Fruit fly (Drosophila melanogaster) whole organism, embryonic: ENCODE measurements around the gene PIG-B.

Source experiments
- Atf3 ChIP-seq: fragments of 200-800 bp; sonication (Bioruptor generic); optimal IDR thresholded peaks from 3 replicates; lab custom pipeline; 2016; ENCODE audit warnings: missing biosample characterization, missing genetic modification characterization
- CG10366 ChIP-seq: fragments of 200-800 bp; sonication (Bioruptor generic); IDR thresholded peaks from 2 replicates; pipeline ENCODE4 v1.3.6; 2022; ENCODE audit warnings: missing biosample characterization, missing genetic modification characterization
- CG12391 ChIP-seq: fragments of 200-800 bp; sonication (Bioruptor generic); optimal IDR thresholded peaks from 3 replicates; lab custom pipeline; 2018; ENCODE audit warnings: missing biosample characterization, mild to moderate bottlenecking, missing genetic modification characterization, moderate library complexity
- CG12769 ChIP-seq: fragments of 200-800 bp; sonication (Bioruptor generic); optimal IDR thresholded peaks from 2 replicates; lab custom pipeline; 2019; ENCODE audit warnings: missing biosample characterization, mild to moderate bottlenecking, missing genetic modification characterization, moderate library complexity
- CG13123 ChIP-seq: fragments of 200-800 bp; sonication (Bioruptor generic); optimal IDR thresholded peaks from 2 replicates; lab custom pipeline; 2016; ENCODE audit warnings: missing biosample characterization, missing genetic modification characterization
- CG14050 ChIP-seq: fragments of 200-800 bp; sonication (Bioruptor generic); IDR thresholded peaks from 3 replicates; pipeline ENCODE4 v1.3.6; 2022; ENCODE audit warnings: missing biosample characterization, missing genetic modification characterization
- CG14710 ChIP-seq: fragments of 200-800 bp; sonication (Bioruptor generic); optimal IDR thresholded peaks from 3 replicates; lab custom pipeline; 2019; ENCODE audit warnings: missing biosample characterization, mild to moderate bottlenecking, missing genetic modification characterization, moderate library complexity
- CG15269 ChIP-seq: fragments of 200-800 bp; sonication (Bioruptor generic); optimal IDR thresholded peaks from 2 replicates; lab custom pipeline; 2018; ENCODE audit warnings: missing biosample characterization, mild to moderate bottlenecking, missing genetic modification characterization, moderate library complexity
- CG1529 ChIP-seq: fragments of 200-800 bp; sonication (Bioruptor generic); optimal IDR thresholded peaks from 3 replicates; lab custom pipeline; 2018; ENCODE audit warnings: missing biosample characterization, missing genetic modification characterization
- CG1602 ChIP-seq: fragments of 200-800 bp; sonication (Bioruptor generic); optimal IDR thresholded peaks from 3 replicates; lab custom pipeline; 2016; ENCODE audit warnings: missing biosample characterization, missing genetic modification characterization
- CG17568 ChIP-seq: fragments of 200-800 bp; sonication (Bioruptor generic); optimal IDR thresholded peaks from 2 replicates; lab custom pipeline; 2018; ENCODE audit warnings: missing biosample characterization, mild to moderate bottlenecking, missing genetic modification characterization, moderate library complexity
- CG17829 ChIP-seq: fragments of 200-800 bp; optimal IDR thresholded peaks from 2 replicates; lab custom pipeline; 2019; ENCODE audit warnings: missing biosample characterization, mild to moderate bottlenecking, missing genetic modification characterization, moderate library complexity
- CG2678 ChIP-seq: fragments of 200-800 bp; sonication (Bioruptor generic); optimal IDR thresholded peaks from 3 replicates; lab custom pipeline; 2019; ENCODE audit warnings: missing biosample characterization, mild to moderate bottlenecking, missing genetic modification characterization, moderate library complexity
- CG7556 ChIP-seq: fragments of 200-800 bp; sonication (Bioruptor generic); optimal IDR thresholded peaks from 2 replicates; lab custom pipeline; 2017; ENCODE audit warnings: missing biosample characterization, mild to moderate bottlenecking, missing genetic modification characterization
- CG9437 ChIP-seq: fragments of 200-800 bp; sonication (Bioruptor generic); optimal IDR thresholded peaks from 2 replicates; lab custom pipeline; 2018; ENCODE audit warnings: missing biosample characterization, mild to moderate bottlenecking, missing genetic modification characterization
- CG9609 ChIP-seq: fragments of 200-800 bp; sonication (Bioruptor generic); optimal IDR thresholded peaks from 3 replicates; lab custom pipeline; 2016; ENCODE audit warnings: missing biosample characterization, missing genetic modification characterization
- CG9817 ChIP-seq: fragments of 200-800 bp; sonication (Bioruptor generic); optimal IDR thresholded peaks from 2 replicates; lab custom pipeline; 2018; ENCODE audit warnings: missing biosample characterization, mild to moderate bottlenecking, missing genetic modification characterization, moderate library complexity
- CHES-1-like ChIP-seq: fragments of 200-800 bp; sonication (Bioruptor generic); optimal IDR thresholded peaks from 2 replicates; lab custom pipeline; 2016; ENCODE audit warnings: missing biosample characterization, missing genetic modification characterization
- Chrac-16 ChIP-seq: fragments of 200-800 bp; sonication (Bioruptor generic); optimal IDR thresholded peaks from 3 replicates; lab custom pipeline; 2016; ENCODE audit warnings: missing biosample characterization, missing genetic modification characterization
- CoRest ChIP-seq: fragments of 200-800 bp; sonication (Bioruptor generic); optimal IDR thresholded peaks from 3 replicates; lab custom pipeline; 2018; ENCODE audit warnings: missing biosample characterization, mild to moderate bottlenecking, missing genetic modification characterization, moderate library complexity
- H15 ChIP-seq: fragments of 200-800 bp; sonication (Bioruptor generic); IDR thresholded peaks from 3 replicates; pipeline ENCODE4 v1.3.6; 2022; ENCODE audit warnings: missing biosample characterization, missing genetic modification characterization
- H2.0 ChIP-seq: fragments of 200-800 bp; sonication (Bioruptor generic); IDR thresholded peaks from 2 replicates; pipeline ENCODE4 v1.3.6; 2022; ENCODE audit warnings: missing biosample characterization, missing genetic modification characterization
- HHEX ChIP-seq: fragments of 200-800 bp; sonication (Bioruptor generic); optimal IDR thresholded peaks from 3 replicates; lab custom pipeline; 2017; ENCODE audit warnings: missing biosample characterization, mild to moderate bottlenecking, missing genetic modification characterization, missing genetic modification reagents
- Lhr ChIP-seq: fragments of 200-800 bp; sonication (Bioruptor generic); optimal IDR thresholded peaks from 3 replicates; lab custom pipeline; 2017; ENCODE audit warnings: mild to moderate bottlenecking, missing biosample characterization, missing genetic modification reagents, missing genetic modification characterization
- Oli ChIP-seq: fragments of 200-800 bp; sonication (Bioruptor generic); optimal IDR thresholded peaks from 2 replicates; lab custom pipeline; 2018; ENCODE audit warnings: missing biosample characterization, mild to moderate bottlenecking, missing genetic modification characterization, moderate library complexity
- PHDP ChIP-seq: fragments of 200-800 bp; sonication (Bioruptor generic); optimal IDR thresholded peaks from 3 replicates; lab custom pipeline; 2018; ENCODE audit warnings: missing biosample characterization, mild to moderate bottlenecking, missing genetic modification characterization, moderate library complexity
- Scr ChIP-seq: fragments of 200-800 bp; sonication (Bioruptor generic); IDR thresholded peaks from 2 replicates; pipeline ENCODE4 v1.3.6; 2022; ENCODE audit warnings: missing biosample characterization, missing genetic modification characterization; ENCODE audit not compliant: partially characterized antibody
- Trl ChIP-seq, 3 experiments: fragments of >200 bp in 2 of 3; fragments of 200-800 bp in 1 of 3; sonication (Bioruptor generic) in 1 of 3; optimal IDR thresholded peaks; 2 replicates in 1 of 3; 3 replicates in 2 of 3; lab custom pipeline; 2016 to 2017; ENCODE audit warnings: missing biosample characterization in 1 of 3, missing genetic modification characterization in 1 of 3
- ara ChIP-seq: fragments of 200-800 bp; sonication (Bioruptor generic); IDR thresholded peaks from 2 replicates; pipeline ENCODE4 v1.3.6; 2022; ENCODE audit warnings: missing biosample characterization, missing genetic modification characterization
- cato ChIP-seq: fragments of 200-800 bp; sonication (Bioruptor generic); optimal IDR thresholded peaks from 2 replicates; lab custom pipeline; 2016; ENCODE audit warnings: missing biosample characterization, missing genetic modification characterization, borderline replicate concordance
- chif ChIP-seq, 2 experiments: fragments of 200-800 bp; sonication (Bioruptor generic); optimal IDR thresholded peaks; 3 replicates each; lab custom pipeline; 2016; ENCODE audit warnings: missing biosample characterization in 2 of 2, missing genetic modification characterization in 2 of 2
- dmrt99B ChIP-seq: fragments of 200-800 bp; sonication (Bioruptor generic); optimal IDR thresholded peaks from 2 replicates; lab custom pipeline; 2018; ENCODE audit warnings: missing biosample characterization, mild to moderate bottlenecking, missing genetic modification characterization, moderate library complexity
- grau ChIP-seq: fragments of 200-800 bp; optimal IDR thresholded peaks from 3 replicates; lab custom pipeline; 2019; ENCODE audit warnings: missing biosample characterization, mild to moderate bottlenecking, missing genetic modification characterization, moderate library complexity
- hb ChIP-seq: fragments of 200-800 bp; sonication (Bioruptor generic); IDR thresholded peaks from 3 replicates; pipeline ENCODE4 v1.3.6; 2022; ENCODE audit warnings: missing biosample characterization, missing genetic modification characterization; ENCODE audit not compliant: partially characterized antibody
- her ChIP-seq: fragments of 200-800 bp; sonication (Bioruptor generic); optimal IDR thresholded peaks from 2 replicates; lab custom pipeline; 2016; ENCODE audit warnings: missing biosample characterization, missing genetic modification characterization
- kay ChIP-seq: fragments of 200-800 bp; sonication (Bioruptor generic); optimal IDR thresholded peaks from 2 replicates; lab custom pipeline; 2016; ENCODE audit warnings: missing biosample characterization, missing genetic modification characterization
- ken ChIP-seq: fragments of 200-800 bp; sonication (Bioruptor generic); IDR thresholded peaks from 3 replicates; pipeline ENCODE4 v1.3.6; 2022; ENCODE audit warnings: missing biosample characterization, missing genetic modification characterization
- lbe ChIP-seq: fragments of 200-800 bp; sonication (Bioruptor generic); optimal IDR thresholded peaks from 2 replicates; lab custom pipeline; 2016; ENCODE audit warnings: missing biosample characterization, mild to moderate bottlenecking, missing genetic modification characterization
- lov ChIP-seq, 2 experiments: fragments of 200-800 bp in 1 of 2; fragments of >200 bp in 1 of 2; sonication (Bioruptor generic) in 1 of 2; IDR thresholded peaks in 1 of 2; optimal IDR thresholded peaks in 1 of 2; 2 replicates in 1 of 2; 3 replicates in 1 of 2; pipeline versions ENCODE4 v1.3.6 to Lab custom; 2017 to 2022; ENCODE audit warnings: missing biosample characterization in 1 of 2, missing genetic modification characterization in 1 of 2
- maf-S ChIP-seq: fragments of 200-800 bp; sonication (Bioruptor generic); optimal IDR thresholded peaks from 2 replicates; lab custom pipeline; 2016; ENCODE audit warnings: missing biosample characterization, missing genetic modification characterization
- prd ChIP-seq, 3 experiments: fragments of >200 bp in 2 of 3; fragments of 200-800 bp in 1 of 3; sonication (Bioruptor generic) in 1 of 3; optimal IDR thresholded peaks in 2 of 3; IDR thresholded peaks in 1 of 3; 2 replicates in 2 of 3; 3 replicates in 1 of 3; pipeline versions ENCODE4 v1.3.6 to Lab custom; 2017 to 2022; ENCODE audit warnings: missing biosample characterization in 1 of 3, missing genetic modification characterization in 1 of 3
- pum ChIP-seq: fragments of 200-800 bp; sonication (Bioruptor generic); optimal IDR thresholded peaks from 2 replicates; lab custom pipeline; 2016; ENCODE audit warnings: missing biosample characterization, missing genetic modification characterization
- ro ChIP-seq: fragments of 200-800 bp; sonication (Bioruptor generic); IDR thresholded peaks from 2 replicates; pipeline ENCODE4 v1.3.6; 2022; ENCODE audit warnings: missing biosample characterization, missing genetic modification characterization
- salm ChIP-seq: fragments of 200-800 bp; sonication (Bioruptor generic); optimal IDR thresholded peaks from 2 replicates; lab custom pipeline; 2018; ENCODE audit warnings: missing biosample characterization, mild to moderate bottlenecking, missing genetic modification characterization
- sens ChIP-seq: fragments of 200-800 bp; sonication (Bioruptor generic); peaks from one replicate; lab custom pipeline; 2016; ENCODE audit warnings: missing biosample characterization, missing genetic modification characterization
- tup ChIP-seq: fragments of 200-800 bp; sonication (Bioruptor generic); optimal IDR thresholded peaks from 2 replicates; lab custom pipeline; 2016; ENCODE audit warnings: missing biosample characterization, mild to moderate bottlenecking, missing genetic modification characterization, moderate library complexity
- tx ChIP-seq: fragments of 200-800 bp; sonication (Bioruptor generic); optimal IDR thresholded peaks from 2 replicates; lab custom pipeline; 2016; ENCODE audit warnings: missing biosample characterization, missing genetic modification characterization
- wor ChIP-seq: fragments of 200-800 bp; sonication (Bioruptor generic); IDR thresholded peaks from 2 replicates; pipeline ENCODE4 v1.3.6; 2022; ENCODE audit warnings: missing biosample characterization, missing genetic modification characterization

Gene PIG-B

DNA sequence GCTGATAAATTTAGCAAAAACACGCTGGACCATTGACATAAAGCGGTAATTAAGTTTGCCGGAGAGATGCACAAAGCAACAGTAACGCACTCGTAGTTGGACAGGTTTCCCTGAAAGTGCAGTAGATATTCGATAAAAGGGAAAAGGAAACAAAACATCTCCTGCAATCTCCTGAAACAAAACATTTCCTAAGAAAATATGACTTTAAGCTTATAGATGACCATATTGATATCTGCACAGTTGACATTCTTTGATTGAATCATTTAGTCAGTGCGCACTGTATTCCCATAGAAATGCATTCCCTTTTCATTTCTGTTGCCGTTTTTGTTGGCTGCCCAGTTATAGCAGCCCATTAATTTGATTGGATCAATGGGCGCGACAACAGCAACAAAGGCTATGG lies 41.8 kb downstream of the PIG-B start (continued):
- TF ChIP-seq sens (GFP tag; lab: Kevin White, UChicago) (peak; percentile 85), kay (no peak), CG14710 (peak; percentile 21), CG17568 (GFP tag; lab: Kevin White, UChicago) (peak; percentile 6), CG12391 (tag; lab: Kevin White, UChicago) (peak; percentile 62), cato (GFP tag; lab: Kevin White, UChicago) (peak; percentile 18), CHES-1-like (GFP tag; lab: Kevin White, UChicago) (peak; percentile 5), grau (peak; percentile 89), CG12769 (tag; lab: Kevin White, UChicago) (peak; percentile 39), Scr (no peak), tx (GFP tag; lab: Kevin White, UChicago) (peak; percentile 39), CG7556 (GFP tag; lab: Kevin White, UChicago) (peak; percentile 22), maf-S (GFP tag; lab: Kevin White, UChicago) (peak; percentile 6), Lhr (GFP tag; lab: Kevin White, UChicago) (peak; percentile 18), hb (GFP tag; lab: Robert Waterston, UW) (no peak), CG1529 (GFP tag; lab: Kevin White, UChicago) (peak; percentile 67), Oli (tag; lab: Kevin White, UChicago) (peak; percentile 75), salm (tag; lab: Kevin White, UChicago) (peak; percentile 41), PHDP (peak; percentile 37), CG9817 (tag; lab: Kevin White, UChicago) (peak; percentile 10), CG14050 (GFP tag; lab: Robert Waterston, UW) (peak; percentile 47; the same call in 1 of the 3 replicates), Chrac-16 (GFP tag; lab: Kevin White, UChicago) (peak; percentile 66), dmrt99B (tag; lab: Kevin White, UChicago) (peak; percentile 49), HHEX (no peak), lov (optimal IDR thresholded peaks at IDR 0.05; lab: Kevin White, UChicago) (no peak), lov (GFP tag; IDR thresholded peaks at IDR 0.05; lab: Robert Waterston, UW) (0 out of 3 replicates have a peak, but pooled peaks have one; percentile 53), CG2678 (tag; lab: Kevin White, UChicago) (peak; percentile 34), CG15269 (tag; lab: Kevin White, UChicago) (peak; percentile 43), CG13123 (peak; percentile 10), ken (peak; percentile 84), CG17829 (tag; lab: Kevin White, UChicago) (peak; percentile 34), ara (GFP tag; lab: Robert Waterston, UW) (peak; percentile 70), wor (GFP tag; lab: Robert Waterston, UW) (peak; percentile 56), CG1602 (GFP tag; lab: Kevin White, UChicago) (peak; percentile 50), ro (peak; percentile 30; the same call in 1 of the 2 replicates), tup (peak; percentile 42), CG9609 (GFP tag; lab: Kevin White, UChicago) (peak; percentile 36), chif (GFP tag; optimal IDR thresholded peaks at IDR 0.05; lab: Kevin White, UChicago) (peak; percentile 66 to 81), Atf3 (GFP tag; lab: Kevin White, UChicago) (peak; percentile 21), lbe (no peak), CG9437 (GFP tag; lab: Kevin White, UChicago) (peak; percentile 2), CoRest (tag; lab: Kevin White, UChicago) (peak; percentile 70), her (GFP tag; lab: Kevin White, UChicago) (no peak), CG10366 (GFP tag; lab: Robert Waterston, UW) (peak; percentile 39; the same call in 1 of the 2 replicates), prd (optimal IDR thresholded peaks at IDR 0.05; lab: Kevin White, UChicago) (no peak), prd (GFP tag; IDR thresholded peaks at IDR 0.05; lab: Robert Waterston, UW) (peak; percentile 76; the same call in 2 of the 3 replicates), Trl (optimal IDR thresholded peaks at IDR 0.05; lab: Kevin White, UChicago) (no peak), Trl (GFP tag; optimal IDR thresholded peaks at IDR 0.05; lab: Kevin White, UChicago) (peak; percentile 1), pum (GFP tag; lab: Kevin White, UChicago) (peak; percentile 20), H2.0 (GFP tag; lab: Robert Waterston, UW) (peak; percentile 24; the same call in 1 of the 2 replicates), H15 (GFP tag; lab: Robert Waterston, UW) (peak; percentile 49; the same call in 1 of the 3 replicates)
